Worm (Caenorhabditis elegans) whole organism, L3 larva: Measurements from ENCODE around the gene F49C5.12.

Source experiments
- R02D3.7 ChIP-seq: fragments of 150-350 bp; optimal IDR thresholded peaks from 2 replicates; lab custom pipeline; 2014; ENCODE audit warnings: missing biosample characterization, missing genetic modification characterization
- ZK546.5 ChIP-seq: sonication (generic microtip); optimal IDR thresholded peaks from 2 replicates; lab custom pipeline; 2017; ENCODE audit warnings: missing biosample characterization, missing genetic modification characterization
- aly-2 ChIP-seq: fragments of 150-350 bp; optimal IDR thresholded peaks from 2 replicates; lab custom pipeline; 2014; ENCODE audit warnings: missing biosample characterization, missing genetic modification characterization
- ama-1 ChIP-seq: fragments of 150-350 bp; optimal IDR thresholded peaks from 2 replicates; lab custom pipeline; 2018
- ceh-82 ChIP-seq: fragments of 150-350 bp; optimal IDR thresholded peaks from 2 replicates; lab custom pipeline; 2014; ENCODE audit warnings: missing biosample characterization, missing genetic modification characterization
- ceh-9 ChIP-seq: sonication (generic microtip); optimal IDR thresholded peaks from 2 replicates; lab custom pipeline; 2018; ENCODE audit warnings: missing biosample characterization, missing genetic modification characterization
- elt-1 ChIP-seq: fragments of 150-350 bp; optimal IDR thresholded peaks from 2 replicates; lab custom pipeline; 2014; ENCODE audit warnings: missing biosample characterization, missing genetic modification characterization
- elt-2 ChIP-seq: sonication (generic microtip); optimal IDR thresholded peaks from 2 replicates; lab custom pipeline; 2016; ENCODE audit warnings: missing genetic modification reagents, mild to moderate bottlenecking, missing genetic modification characterization, missing compliant biosample characterization
- eor-1 ChIP-seq, 2 experiments: fragments of 150-350 bp; optimal IDR thresholded peaks; 2 replicates each; lab custom pipeline; 2014 to 2018; ENCODE audit warnings: missing biosample characterization in 2 of 2, missing genetic modification characterization in 2 of 2
- fkh-10 ChIP-seq: sonication (generic microtip); optimal IDR thresholded peaks from 2 replicates; lab custom pipeline; 2017; ENCODE audit warnings: missing biosample characterization, missing genetic modification reagents, missing genetic modification characterization
- fkh-2 ChIP-seq: fragments of 150-350 bp; optimal IDR thresholded peaks from 2 replicates; lab custom pipeline; 2014; ENCODE audit warnings: missing biosample characterization, missing genetic modification reagents, missing genetic modification characterization
- fos-1 ChIP-seq: fragments of 150-350 bp; optimal IDR thresholded peaks from 2 replicates; lab custom pipeline; 2014; ENCODE audit warnings: missing biosample characterization, missing genetic modification characterization
- hmg-11 ChIP-seq: sonication (generic microtip); optimal IDR thresholded peaks from 2 replicates; lab custom pipeline; 2016; ENCODE audit warnings: missing genetic modification characterization, missing compliant biosample characterization
- jun-1 ChIP-seq: fragments of 150-350 bp; optimal IDR thresholded peaks from 2 replicates; lab custom pipeline; 2014; ENCODE audit warnings: missing biosample characterization, missing genetic modification reagents, missing genetic modification characterization
- lin-15B ChIP-seq: fragments of 150-350 bp; optimal IDR thresholded peaks from 2 replicates; lab custom pipeline; 2014; ENCODE audit warnings: missing biosample characterization, missing genetic modification characterization
- lin-39 ChIP-seq: fragments of 150-350 bp; optimal IDR thresholded peaks from 2 replicates; lab custom pipeline; 2018; ENCODE audit warnings: missing biosample characterization, missing genetic modification reagents, missing genetic modification characterization
- lsy-12 ChIP-seq: sonication (generic microtip); optimal IDR thresholded peaks from 2 replicates; lab custom pipeline; 2016; ENCODE audit warnings: mild to moderate bottlenecking, missing genetic modification characterization, missing compliant biosample characterization
- mdl-1 ChIP-seq: fragments of 150-350 bp; optimal IDR thresholded peaks from 2 replicates; lab custom pipeline; 2014; ENCODE audit warnings: missing biosample characterization, missing genetic modification characterization
- mml-1 ChIP-seq: fragments of 150-350 bp; sonication (generic microtip); optimal IDR thresholded peaks from 3 replicates; lab custom pipeline; 2014; ENCODE audit warnings: missing biosample characterization, missing genetic modification characterization
- nfya-1 ChIP-seq: sonication (generic microtip); optimal IDR thresholded peaks from 2 replicates; lab custom pipeline; 2017; ENCODE audit warnings: missing genetic modification characterization, mild to moderate bottlenecking, missing compliant biosample characterization, antibody characterized with exemption, moderate library complexity; ENCODE audit not compliant: insufficient read depth
- nhr-11 ChIP-seq: fragments of 150-350 bp; optimal IDR thresholded peaks from 2 replicates; lab custom pipeline; 2014; ENCODE audit warnings: missing biosample characterization, missing genetic modification characterization
- nhr-12 ChIP-seq: fragments of 150-350 bp; optimal IDR thresholded peaks from 2 replicates; lab custom pipeline; 2014; ENCODE audit warnings: missing biosample characterization, missing genetic modification characterization
- nhr-23 ChIP-seq: fragments of 150-350 bp; optimal IDR thresholded peaks from 2 replicates; lab custom pipeline; 2014; ENCODE audit warnings: missing biosample characterization, missing genetic modification reagents, missing genetic modification characterization
- nhr-237 ChIP-seq: fragments of 150-350 bp; optimal IDR thresholded peaks from 2 replicates; lab custom pipeline; 2014; ENCODE audit warnings: missing biosample characterization, missing genetic modification characterization
- nhr-25 ChIP-seq: sonication (generic microtip); optimal IDR thresholded peaks from 2 replicates; lab custom pipeline; 2017; ENCODE audit warnings: missing biosample characterization, missing genetic modification characterization
- nhr-28 ChIP-seq: fragments of 150-350 bp; optimal IDR thresholded peaks from 2 replicates; lab custom pipeline; 2014; ENCODE audit warnings: missing biosample characterization, missing genetic modification characterization
- nhr-43 ChIP-seq: sonication (generic microtip); optimal IDR thresholded peaks from 2 replicates; lab custom pipeline; 2016; ENCODE audit warnings: mild to moderate bottlenecking, missing genetic modification characterization, missing compliant biosample characterization; ENCODE audit not compliant: poor library complexity, severe bottlenecking
- nhr-67 ChIP-seq: fragments of 150-350 bp; optimal IDR thresholded peaks from 2 replicates; lab custom pipeline; 2014; ENCODE audit warnings: missing biosample characterization, missing genetic modification characterization
- nhr-77 ChIP-seq: fragments of 150-350 bp; optimal IDR thresholded peaks from 2 replicates; lab custom pipeline; 2014; ENCODE audit warnings: missing biosample characterization, missing genetic modification characterization
- pha-4 ChIP-seq: fragments of 150-350 bp; optimal IDR thresholded peaks from 2 replicates; lab custom pipeline; 2014; ENCODE audit warnings: missing biosample characterization, missing genetic modification reagents, missing genetic modification characterization
- pqm-1 ChIP-seq: fragments of 150-350 bp; optimal IDR thresholded peaks from 2 replicates; lab custom pipeline; 2017; ENCODE audit warnings: missing biosample characterization, missing genetic modification characterization, inconsistent platforms
- sea-2 ChIP-seq: fragments of 150-350 bp; sonication (generic microtip); optimal IDR thresholded peaks from 4 replicates; lab custom pipeline; 2014; ENCODE audit warnings: missing biosample characterization, missing genetic modification reagents, missing genetic modification characterization
- skn-1 ChIP-seq: fragments of 150-350 bp; optimal IDR thresholded peaks from 2 replicates; lab custom pipeline; 2014; ENCODE audit warnings: missing biosample characterization, missing genetic modification characterization
- tbx-2 ChIP-seq: sonication (generic microtip); optimal IDR thresholded peaks from 2 replicates; lab custom pipeline; 2016; ENCODE audit warnings: mild to moderate bottlenecking, missing genetic modification characterization, missing compliant biosample characterization
- unc-39 ChIP-seq: sonication (generic microtip); optimal IDR thresholded peaks from 4 replicates; lab custom pipeline; 2017; ENCODE audit warnings: missing biosample characterization, missing genetic modification characterization
- unc-62 ChIP-seq: fragments of 150-350 bp; sonication (generic microtip); optimal IDR thresholded peaks from 4 replicates; lab custom pipeline; 2014; ENCODE audit warnings: missing biosample characterization, missing genetic modification reagents, missing genetic modification characterization
- zag-1 ChIP-seq: fragments of 150-350 bp; optimal IDR thresholded peaks from 2 replicates; lab custom pipeline; 2014; ENCODE audit warnings: missing biosample characterization, missing genetic modification characterization
- ztf-4 ChIP-seq: fragments of 150-350 bp; optimal IDR thresholded peaks from 2 replicates; lab custom pipeline; 2014; ENCODE audit warnings: missing biosample characterization, missing genetic modification characterization

F49C5.12 gene

DNA sequence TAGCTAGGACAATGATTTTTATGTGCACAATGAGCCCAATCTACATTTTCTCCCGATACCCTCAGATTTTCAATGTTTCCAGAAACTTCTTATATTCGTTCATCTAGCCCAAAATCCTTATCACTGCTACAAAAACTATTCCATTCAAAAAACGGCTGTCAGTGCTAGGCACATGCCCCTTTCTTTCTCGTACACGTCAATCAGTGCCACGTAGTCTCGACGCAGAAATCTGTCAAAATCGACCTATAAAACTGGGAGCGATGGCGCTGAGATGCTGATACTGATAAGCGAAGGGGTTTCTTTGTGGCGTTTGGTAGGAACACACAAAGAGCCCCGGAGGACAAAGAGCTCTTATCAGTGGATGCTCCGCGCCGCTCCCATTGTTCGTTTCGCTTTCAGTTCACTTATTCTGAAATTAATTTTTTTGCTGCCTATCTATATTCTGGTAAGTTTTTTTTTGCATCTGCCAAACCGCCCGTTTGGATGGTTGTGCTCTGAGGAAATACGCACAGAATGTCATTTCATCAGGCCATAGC, 41.2 kb downstream of the F49C5.12 start, which contains the start of gene srh-70:
Gene srh-70, minus strand, starts transcription at position 51 of the 536 bp plus-strand sequence.
- peak; percentile 89 for TF ChIP-seq pqm-1 (tag; lab: Kevin White, UChicago)
- peak; percentile 99 for TF ChIP-seq elt-2 (tag; lab: Kevin White, UChicago)
- TF ChIP-seq ceh-9 (tag; lab: Kevin White, UChicago): no peak
- TF ChIP-seq nhr-77 (tag; lab: Kevin White, UChicago): no peak
- TF ChIP-seq nfya-1 (tag; lab: Kevin White, UChicago): peak; percentile 25
- TF ChIP-seq nhr-67 (tag; lab: Kevin White, UChicago): no peak
- TF ChIP-seq lin-39 (tag; lab: Kevin White, UChicago): no peak
- TF ChIP-seq, all 47 proteins: peak for 3

DNA sequence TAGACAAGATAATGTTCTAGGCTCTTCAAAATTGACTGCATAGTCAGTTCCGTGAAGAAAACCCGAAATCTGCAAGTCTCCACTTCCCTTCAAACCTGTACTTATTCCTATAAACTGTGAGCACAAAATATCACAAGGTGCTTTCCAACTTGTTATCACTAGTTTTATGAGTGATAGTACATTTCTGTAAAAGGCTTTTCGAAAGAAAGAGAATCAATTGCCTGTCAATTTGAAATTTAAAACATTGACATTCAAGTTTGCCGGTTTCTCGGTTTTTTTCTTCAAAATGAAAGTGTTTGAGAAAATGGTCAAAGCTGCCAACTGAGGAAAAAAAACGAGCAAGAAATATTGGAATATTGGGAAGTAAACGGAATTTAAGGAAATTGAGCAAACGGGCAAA, 42.1 kb downstream of the F49C5.12 start:
- TF ChIP-seq fkh-2 (tag; lab: Kevin White, UChicago) (no peak), pqm-1 (tag; lab: Kevin White, UChicago) (peak; percentile 28), elt-2 (tag; lab: Kevin White, UChicago) (peak; percentile 12)

DNA sequence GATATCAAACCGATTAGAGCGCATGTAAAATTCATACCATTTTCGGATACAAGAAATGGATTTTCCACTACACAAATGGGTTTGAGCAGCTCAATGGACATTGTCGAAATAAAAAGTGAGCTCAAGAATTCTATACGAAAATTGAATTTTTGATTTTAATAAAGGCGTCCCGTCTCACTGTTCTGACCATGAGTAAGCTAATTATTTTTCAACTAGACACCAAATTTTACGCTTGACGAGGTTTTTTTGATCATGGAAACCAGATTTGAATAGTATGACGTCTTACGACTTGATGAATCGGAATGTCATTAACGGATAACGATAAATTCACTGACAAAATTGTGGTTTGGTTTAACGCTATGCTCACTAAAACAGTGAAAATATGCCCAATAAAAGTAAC, 43.8 kb downstream of the F49C5.12 start, which contains the start of gene srh-61:
Gene srh-61, minus strand, starts transcription at position 101 of the 400 bp plus-strand sequence.
- no peak for TF ChIP-seq elt-1 (tag; lab: Kevin White, UChicago)
- no peak for TF ChIP-seq ztf-4 (tag; lab: Kevin White, UChicago)
- TF ChIP-seq unc-62 (GFP tag; lab: Kevin White, UChicago): no peak
- no peak for TF ChIP-seq ZK546.5
- TF ChIP-seq hmg-11 (tag; lab: Kevin White, UChicago): no peak
- no peak for TF ChIP-seq mml-1
- no peak for TF ChIP-seq unc-39

DNA sequence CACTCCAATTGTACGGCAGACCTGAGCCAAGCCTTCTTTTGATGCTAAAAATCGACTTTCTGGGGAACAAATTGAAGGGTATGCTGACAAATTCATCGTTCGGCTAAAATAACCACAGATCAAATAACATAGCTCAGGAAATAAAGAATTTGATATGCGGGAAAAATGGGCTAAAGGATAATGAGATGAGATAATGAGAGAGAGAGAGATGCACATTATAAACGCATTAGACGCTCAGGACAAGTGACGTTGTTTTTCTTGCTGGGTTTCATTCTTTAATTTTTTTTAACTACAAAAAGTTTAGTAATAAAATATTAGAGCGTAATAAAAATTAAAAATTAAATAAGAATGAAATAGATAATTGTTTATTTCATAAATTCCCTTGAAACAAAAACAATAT, 45.5 kb downstream of the F49C5.12 start, which contains the start of gene srh-69:
Gene srh-69, minus strand, starts transcription at position 101 of the 400 bp plus-strand sequence.
- TF ChIP-seq elt-2 (tag; lab: Kevin White, UChicago) (no peak), nhr-12 (no peak), ceh-82 (no peak), mml-1 (no peak), nhr-23 (tag; lab: Kevin White, UChicago) (no peak), fkh-2 (tag; lab: Kevin White, UChicago) (no peak), nhr-28 (tag; lab: Kevin White, UChicago) (no peak), unc-62 (GFP tag; lab: Kevin White, UChicago) (no peak), unc-39 (no peak), ama-1 (no peak), nhr-25 (tag; lab: Kevin White, UChicago) (no peak)

ce11 chrII:12511866-12512265, 48.2 kb downstream of the F49C5.12 start, which contains the start of gene srh-73:
srh-73 (plus strand) TSS chrII:12512166.
- TF ChIP-seq R02D3.7 (tag; lab: Kevin White, UChicago) (no peak), sea-2 (no peak), nhr-11 (tag; lab: Kevin White, UChicago) (no peak), fos-1 (tag; lab: Kevin White, UChicago) (no peak), elt-1 (tag; lab: Kevin White, UChicago) (no peak), mdl-1 (no peak), nhr-28 (tag; lab: Kevin White, UChicago) (no peak), pha-4 (tag; lab: Kevin White, UChicago) (no peak), nhr-237 (no peak), nhr-23 (tag; lab: Kevin White, UChicago) (no peak), ama-1 (no peak), aly-2 (tag; lab: Kevin White, UChicago) (no peak), pqm-1 (tag; lab: Kevin White, UChicago) (no peak), lin-15B (no peak), ZK546.5 (no peak), nfya-1 (tag; lab: Kevin White, UChicago) (no peak)

DNA sequence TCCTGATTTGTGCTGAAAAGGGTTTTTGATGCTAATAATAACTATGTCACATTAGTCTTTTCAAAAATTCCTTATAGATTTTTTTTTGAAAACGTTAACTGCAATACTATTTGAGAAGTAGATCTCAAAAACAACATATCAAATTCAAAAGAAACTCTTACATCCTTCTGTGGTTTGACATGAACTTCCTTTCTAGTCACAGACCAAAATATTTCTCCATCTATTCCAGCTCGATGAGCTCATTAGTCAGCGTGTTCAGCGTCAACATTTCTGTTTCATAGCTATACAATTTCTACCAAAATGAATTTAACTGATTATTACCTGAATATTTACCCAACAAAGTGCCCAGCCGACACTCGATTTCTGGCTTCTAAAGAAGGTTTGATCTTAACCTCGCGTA, 51.5 kb downstream of the F49C5.12 start, which contains the start of gene srh-67:
Gene srh-67, plus strand, starts transcription at position 301 of the 400 bp plus-strand sequence.
- no peak for TF ChIP-seq R02D3.7 (tag; lab: Kevin White, UChicago)
- TF ChIP-seq nhr-28 (tag; lab: Kevin White, UChicago): no peak
- TF ChIP-seq fkh-2 (tag; lab: Kevin White, UChicago): no peak
- TF ChIP-seq eor-1 (tag; optimal IDR thresholded peaks at IDR 0.05; lab: Kevin White, UChicago): no peak
- no peak for TF ChIP-seq jun-1
- TF ChIP-seq nfya-1 (tag; lab: Kevin White, UChicago): no peak
- no peak for TF ChIP-seq skn-1 (tag; lab: Kevin White, UChicago)
- no peak for TF ChIP-seq nhr-237
- TF ChIP-seq unc-39: no peak
- no peak for TF ChIP-seq ama-1
- TF ChIP-seq nhr-11 (tag; lab: Kevin White, UChicago): no peak
- no peak for TF ChIP-seq elt-1 (tag; lab: Kevin White, UChicago)
- TF ChIP-seq fos-1 (tag; lab: Kevin White, UChicago): no peak
- no peak for TF ChIP-seq mml-1
- TF ChIP-seq nhr-43 (tag; lab: Kevin White, UChicago): no peak
- TF ChIP-seq tbx-2 (tag; lab: Kevin White, UChicago): no peak
- TF ChIP-seq zag-1 (tag; lab: Kevin White, UChicago): no peak
- no peak for TF ChIP-seq sea-2
- TF ChIP-seq fkh-10 (GFP tag; lab: Kevin White, UChicago): no peak
- no peak for TF ChIP-seq lsy-12 (tag; lab: Kevin White, UChicago)
- TF ChIP-seq, all 47 proteins: peak for 0
